Fruit fly (Drosophila melanogaster): ENCODE results near the gene CG2116.

Gene CG2116

dm6 chrX:8137285-8137684, 7.7 kb downstream of the CG2116 start:
- TF ChIP-seq sv (GFP tag; optimal IDR thresholded peaks at IDR 0.05), result no peak
- TF ChIP-seq Dif (GFP tag; optimal IDR thresholded peaks at IDR 0.05; ENCODE audit: partially characterized antibody), result no peak

dm6 chrX:8140707-8141106, 11.1 kb downstream of the CG2116 start:
- TF ChIP-seq Sp1 (GFP tag; optimal IDR thresholded peaks at IDR 0.05), result no peak
- no peak for TF ChIP-seq dl (GFP tag; optimal IDR thresholded peaks at IDR 0.05; ENCODE audit: insufficient read depth in 1 of 2, partially characterized antibody in 2 of 2)
- TF ChIP-seq psq (GFP tag; optimal IDR thresholded peaks at IDR 0.05), result no peak
- TF ChIP-seq pan (optimal IDR thresholded peaks at IDR 0.05), result no peak
- no peak for TF ChIP-seq jim (GFP tag; optimal IDR thresholded peaks at IDR 0.05)
- no peak for TF ChIP-seq dsf (GFP tag; optimal IDR thresholded peaks at IDR 0.05; ENCODE audit: borderline replicate concordance)
- no peak for TF ChIP-seq CrebA (GFP tag; optimal IDR thresholded peaks at IDR 0.05; ENCODE audit: borderline replicate concordance)
- no peak for TF ChIP-seq usp (GFP tag; optimal IDR thresholded peaks at IDR 0.05)
- TF ChIP-seq Abd-B (GFP tag; optimal IDR thresholded peaks at IDR 0.05), result no peak
- TF ChIP-seq sage (GFP tag; optimal IDR thresholded peaks at IDR 0.05), result no peak
- no peak for TF ChIP-seq N (GFP tag; optimal IDR thresholded peaks at IDR 0.05)

- TF ChIP-seq brk (GFP tag; optimal IDR thresholded peaks at IDR 0.05) (no peak), fru (GFP tag; optimal IDR thresholded peaks at IDR 0.05) (peak; percentile 61), br (GFP tag; optimal IDR thresholded peaks at IDR 0.05) (no peak), GATAd (GFP tag; optimal IDR thresholded peaks at IDR 0.05) (no peak), woc (GFP tag; optimal IDR thresholded peaks at IDR 0.05) (peak; percentile 11), rgr (GFP tag; optimal IDR thresholded peaks at IDR 0.05) (peak; percentile 72), foxo (GFP tag; optimal IDR thresholded peaks at IDR 0.05) (peak in 1 of 2 experiments; percentile 67), usp (GFP tag; optimal IDR thresholded peaks at IDR 0.05) (no peak), CG9705 (GFP tag; optimal IDR thresholded peaks at IDR 0.05) (peak; percentile 39), Hr83 (GFP tag; optimal IDR thresholded peaks at IDR 0.05; ENCODE audit: poor library complexity, severe bottlenecking) (peak; percentile 89), Jra (GFP tag; optimal IDR thresholded peaks at IDR 0.05) (peak; percentile 25), OdsH (GFP tag; optimal IDR thresholded peaks at IDR 0.05) (peak; percentile 47), psq (GFP tag; optimal IDR thresholded peaks at IDR 0.05) (peak; percentile 29), h (GFP tag; optimal IDR thresholded peaks at IDR 0.05) (peak; percentile 67), CG32264 (GFP tag; optimal IDR thresholded peaks at IDR 0.05) (no peak), HLH106 (tag; optimal IDR thresholded peaks at IDR 0.05) (peak; percentile 38), dl (GFP tag; optimal IDR thresholded peaks at IDR 0.05; ENCODE audit: insufficient read depth in 1 of 2, partially characterized antibody in 2 of 2) (no peak), Dif (GFP tag; optimal IDR thresholded peaks at IDR 0.05; ENCODE audit: partially characterized antibody) (peak; percentile 52), lola (GFP tag; optimal IDR thresholded peaks at IDR 0.05) (no peak), Sp1 (GFP tag; optimal IDR thresholded peaks at IDR 0.05) (peak; percentile 65), Hnf4 (GFP tag; optimal IDR thresholded peaks at IDR 0.05) (peak; percentile 40), jim (GFP tag; optimal IDR thresholded peaks at IDR 0.05) (no peak), dmrt93B (GFP tag; optimal IDR thresholded peaks at IDR 0.05) (no peak), pan (optimal IDR thresholded peaks at IDR 0.05) (no peak), sage (GFP tag; optimal IDR thresholded peaks at IDR 0.05) (peak; percentile 19), N (GFP tag; optimal IDR thresholded peaks at IDR 0.05) (peak; percentile 95), Mio (GFP tag; optimal IDR thresholded peaks at IDR 0.05) (no peak), dsf (GFP tag; optimal IDR thresholded peaks at IDR 0.05; ENCODE audit: borderline replicate concordance) (no peak), sv (GFP tag; optimal IDR thresholded peaks at IDR 0.05) (no peak), CrebA (GFP tag; optimal IDR thresholded peaks at IDR 0.05; ENCODE audit: borderline replicate concordance) (no peak), tai (GFP tag; optimal IDR thresholded peaks at IDR 0.05) (no peak), Myc (optimal IDR thresholded peaks at IDR 0.05) (no peak), ey (GFP tag; optimal IDR thresholded peaks at IDR 0.05) (peak; percentile 63), Hr78 (GFP tag; optimal IDR thresholded peaks at IDR 0.05) (peak; percentile 49), Vsx2 (GFP tag; optimal IDR thresholded peaks at IDR 0.05; ENCODE audit: partially characterized antibody) (no peak), Abd-B (GFP tag; optimal IDR thresholded peaks at IDR 0.05) (peak; percentile 63), Dfd (GFP tag; optimal IDR thresholded peaks at IDR 0.05) (no peak), Rel (GFP tag; optimal IDR thresholded peaks at IDR 0.05) (no peak), Rel (tag; optimal IDR thresholded peaks at IDR 0.05) (peak; percentile 34)
Observed at dm6 chrX:8141353-8142066, 11.9 kb downstream of the CG2116 start.
